Worm (Caenorhabditis elegans) whole organism, young adult: ENCODE measurements around the gene srh-275.

Source experiments
- B0261.1 ChIP-seq: sonication (generic microtip); optimal IDR thresholded peaks from 2 replicates; lab custom pipeline; 2016; ENCODE audit warnings: mild to moderate bottlenecking, missing genetic modification characterization, moderate library complexity, missing compliant biosample characterization
- C17E4.6 ChIP-seq: fragments of 200-800 bp; sonication (Bioruptor generic); IDR thresholded peaks from 2 replicates; pipeline ENCODE4 v1.3.6; 2022; ENCODE audit warnings: missing genetic modification reagents, missing genetic modification characterization, missing compliant biosample characterization
- F22D6.2 ChIP-seq: sonication (generic microtip); optimal IDR thresholded peaks from 2 replicates; lab custom pipeline; 2016; ENCODE audit warnings: mild to moderate bottlenecking, missing genetic modification characterization, missing compliant biosample characterization
- F23B12.7 ChIP-seq: sonication (generic microtip); optimal IDR thresholded peaks from 2 replicates; lab custom pipeline; 2017; ENCODE audit warnings: missing genetic modification characterization, mild to moderate bottlenecking, missing compliant biosample characterization, antibody characterized with exemption, moderate library complexity; ENCODE audit not compliant: insufficient read depth
- T07F8.4 ChIP-seq: sonication (generic microtip); optimal IDR thresholded peaks from 2 replicates; lab custom pipeline; 2016; ENCODE audit warnings: mild to moderate bottlenecking, missing genetic modification characterization, moderate library complexity, missing compliant biosample characterization
- Y56A3A.18 ChIP-seq: fragments of 200-800 bp; sonication (Bioruptor generic); IDR thresholded peaks from 2 replicates; pipeline ENCODE4 v1.3.6; 2022; ENCODE audit warnings: missing genetic modification reagents, missing genetic modification characterization, missing compliant biosample characterization
- Y79H2A.3 ChIP-seq: fragments of 200-800 bp; sonication (Bioruptor generic); conservative IDR thresholded peaks from 2 replicates; pipeline ENCODE4 v1.3.6; 2022; ENCODE audit warnings: missing genetic modification reagents, missing genetic modification characterization, missing compliant biosample characterization
- Y95B8A.8 ChIP-seq: fragments of 200-800 bp; sonication (Bioruptor generic); IDR thresholded peaks from 2 replicates; pipeline ENCODE4 v1.3.6; 2022; ENCODE audit warnings: missing genetic modification reagents, missing genetic modification characterization, missing compliant biosample characterization
- akir-1 ChIP-seq: fragments of 200-800 bp; sonication (Bioruptor generic); optimal IDR thresholded peaks from 2 replicates; lab custom pipeline; 2018; ENCODE audit warnings: mild to moderate bottlenecking, missing genetic modification characterization, moderate library complexity, missing compliant biosample characterization
- ama-1 ChIP-seq, 3 experiments: fragments of 150-350 bp in 1 of 3; sonication (generic microtip) in 2 of 3; optimal IDR thresholded peaks; 2 replicates each; lab custom pipeline; 2014 to 2018; ENCODE audit warnings: missing biosample characterization in 2 of 3, missing genetic modification characterization in 2 of 3, missing genetic modification reagents in 2 of 3
- aptf-3 ChIP-seq: fragments of 200-800 bp; sonication (Bioruptor generic); IDR thresholded peaks from 2 replicates; pipeline ENCODE4 v1.3.6; 2022; ENCODE audit warnings: missing genetic modification characterization, missing compliant biosample characterization
- attf-3 ChIP-seq: fragments of 200-800 bp; sonication (Bioruptor generic); conservative IDR thresholded peaks from 2 replicates; pipeline ENCODE4 v1.3.6; 2022; ENCODE audit warnings: missing genetic modification reagents, missing genetic modification characterization, missing compliant biosample characterization
- attf-6 ChIP-seq: fragments of 200-800 bp; sonication (Bioruptor generic); IDR thresholded peaks from 2 replicates; pipeline ENCODE4 v1.3.6; 2022; ENCODE audit warnings: missing genetic modification reagents, missing genetic modification characterization, missing compliant biosample characterization
- cebp-1 ChIP-seq, 2 experiments: fragments of 200-800 bp in 1 of 2; sonication (Bioruptor generic) in 1 of 2; sonication (generic microtip) in 1 of 2; IDR thresholded peaks in 1 of 2; optimal IDR thresholded peaks in 1 of 2; 2 replicates each; pipeline versions ENCODE4 v1.3.6 to Lab custom; 2017 to 2022; ENCODE audit warnings: missing compliant biosample characterization in 2 of 2, missing genetic modification characterization in 2 of 2, mild to moderate bottlenecking in 1 of 2, missing genetic modification reagents in 1 of 2, moderate library complexity in 1 of 2
- dpff-1 ChIP-seq: sonication (generic microtip); optimal IDR thresholded peaks from 2 replicates; lab custom pipeline; 2017; ENCODE audit warnings: mild to moderate bottlenecking, missing genetic modification characterization, missing compliant biosample characterization
- efl-1 ChIP-seq: fragments of 150-350 bp; optimal IDR thresholded peaks from 2 replicates; lab custom pipeline; 2014; ENCODE audit warnings: missing biosample characterization, missing genetic modification reagents, missing genetic modification characterization
- egl-18 ChIP-seq: fragments of 200-800 bp; sonication (Bioruptor generic); IDR thresholded peaks from 2 replicates; pipeline ENCODE4 v1.3.6; 2022; ENCODE audit warnings: missing genetic modification reagents, missing genetic modification characterization, missing compliant biosample characterization
- egl-44 ChIP-seq: fragments of 200-800 bp; sonication (Bioruptor generic); IDR thresholded peaks from 2 replicates; pipeline ENCODE4 v1.3.6; 2022; ENCODE audit warnings: missing genetic modification reagents, missing genetic modification characterization, missing compliant biosample characterization
- him-1 ChIP-seq: sonication (generic microtip); optimal IDR thresholded peaks from 2 replicates; lab custom pipeline; 2016; ENCODE audit warnings: missing genotype, missing genetic modification reagents, missing genetic modification characterization, missing compliant biosample characterization
- hlh-26 ChIP-seq: fragments of 200-800 bp; sonication (Bioruptor generic); conservative IDR thresholded peaks from 2 replicates; pipeline ENCODE4 v1.3.6; 2022; ENCODE audit warnings: missing genetic modification reagents, missing genetic modification characterization, missing compliant biosample characterization
- hmg-1.2 ChIP-seq: fragments of 200-800 bp; sonication (Bioruptor generic); IDR thresholded peaks from 2 replicates; pipeline ENCODE4 v1.3.6; 2022; ENCODE audit warnings: missing genetic modification reagents, missing genetic modification characterization, missing compliant biosample characterization
- hsf-1 ChIP-seq: fragments of 200-800 bp; sonication (Bioruptor generic); IDR thresholded peaks from 2 replicates; pipeline ENCODE4 v1.3.6; 2022; ENCODE audit warnings: missing genetic modification reagents, missing genetic modification characterization, missing compliant biosample characterization
- let-526 ChIP-seq: fragments of 200-800 bp; sonication (Bioruptor generic); IDR thresholded peaks from 2 replicates; pipeline ENCODE4 v1.3.6; 2022; ENCODE audit warnings: missing genetic modification reagents, missing genetic modification characterization, missing compliant biosample characterization
- lin-40 ChIP-seq: sonication (generic microtip); optimal IDR thresholded peaks from 2 replicates; lab custom pipeline; 2016; ENCODE audit warnings: missing genetic modification characterization, mild to moderate bottlenecking, missing compliant biosample characterization, missing genotype, missing genetic modification reagents
- madf-8 ChIP-seq: fragments of 200-800 bp; sonication (Bioruptor generic); conservative IDR thresholded peaks from 2 replicates; pipeline ENCODE4 v1.3.6; 2022; ENCODE audit warnings: missing genetic modification reagents, missing genetic modification characterization, missing compliant biosample characterization
- pha-4 ChIP-seq: fragments of 150-350 bp; sonication (generic microtip); optimal IDR thresholded peaks from 2 replicates; lab custom pipeline; 2014; ENCODE audit warnings: missing biosample characterization, missing genetic modification reagents, missing genetic modification characterization
- rec-8 ChIP-seq, 2 experiments: sonication (generic microtip); optimal IDR thresholded peaks; 2 replicates each; lab custom pipeline; 2016; ENCODE audit warnings: mild to moderate bottlenecking in 2 of 2, missing genetic modification characterization in 2 of 2, missing genetic modification reagents in 2 of 2, missing genotype in 2 of 2, missing biosample characterization in 1 of 2, missing compliant biosample characterization in 1 of 2, moderate library complexity in 1 of 2
- snpc-1.1 ChIP-seq: sonication (generic microtip); optimal IDR thresholded peaks from 2 replicates; lab custom pipeline; 2017; ENCODE audit warnings: missing genetic modification characterization, mild to moderate bottlenecking, missing compliant biosample characterization, antibody characterized with exemption, moderate library complexity, missing genotype, missing genetic modification reagents; ENCODE audit not compliant: insufficient read depth
- snpc-3.4 ChIP-seq: sonication (generic microtip); optimal IDR thresholded peaks from 2 replicates; lab custom pipeline; 2017; ENCODE audit warnings: missing genetic modification characterization, mild to moderate bottlenecking, missing compliant biosample characterization, antibody characterized with exemption, moderate library complexity, missing genotype, missing genetic modification reagents
- tbx-9 ChIP-seq: sonication (generic microtip); optimal IDR thresholded peaks from 2 replicates; lab custom pipeline; 2016; ENCODE audit warnings: borderline replicate concordance, missing genetic modification characterization, inconsistent platforms, missing compliant biosample characterization
- unc-130 ChIP-seq: sonication (generic microtip); optimal IDR thresholded peaks from 2 replicates; lab custom pipeline; 2016; ENCODE audit warnings: missing genetic modification reagents, missing genetic modification characterization, missing compliant biosample characterization
- ztf-18 ChIP-seq: sonication (generic microtip); optimal IDR thresholded peaks from 2 replicates; lab custom pipeline; 2016; ENCODE audit warnings: missing genotype, mild to moderate bottlenecking, missing genetic modification characterization, missing compliant biosample characterization

srh-275 gene

DNA sequence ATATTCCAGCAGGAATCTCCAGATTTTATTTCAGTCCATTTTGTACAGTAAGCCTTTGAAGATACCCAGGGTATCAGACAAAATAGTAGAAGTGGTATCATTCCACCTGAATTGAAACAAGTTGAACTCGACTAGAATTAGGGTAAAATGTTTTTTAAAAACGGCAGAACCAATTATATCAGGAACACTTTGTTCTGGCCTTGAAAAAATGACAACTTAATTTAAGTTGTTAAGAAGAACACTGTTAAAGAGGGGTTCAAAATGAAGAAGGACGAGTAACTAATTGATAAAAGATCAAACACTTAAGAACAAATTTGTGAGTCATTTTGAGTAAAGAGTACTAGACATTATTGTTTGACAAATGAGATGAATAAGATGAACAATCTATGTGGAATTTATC lies 31.9 kb upstream of the srh-275 start, which contains the start of gene lmd-4:
TSS of gene lmd-4 (minus strand) at position 101 of the 400 bp plus-strand sequence.
- no peak for TF ChIP-seq F22D6.2 (tag; lab: Kevin White, UChicago)
- TF ChIP-seq dpff-1 (tag; lab: Kevin White, UChicago): no peak
- no peak for TF ChIP-seq rec-8 (tag; optimal IDR thresholded peaks at IDR 0.05; lab: Kevin White, UChicago)
- TF ChIP-seq let-526 (GFP tag; lab: Robert Waterston, UW): no peak

DNA sequence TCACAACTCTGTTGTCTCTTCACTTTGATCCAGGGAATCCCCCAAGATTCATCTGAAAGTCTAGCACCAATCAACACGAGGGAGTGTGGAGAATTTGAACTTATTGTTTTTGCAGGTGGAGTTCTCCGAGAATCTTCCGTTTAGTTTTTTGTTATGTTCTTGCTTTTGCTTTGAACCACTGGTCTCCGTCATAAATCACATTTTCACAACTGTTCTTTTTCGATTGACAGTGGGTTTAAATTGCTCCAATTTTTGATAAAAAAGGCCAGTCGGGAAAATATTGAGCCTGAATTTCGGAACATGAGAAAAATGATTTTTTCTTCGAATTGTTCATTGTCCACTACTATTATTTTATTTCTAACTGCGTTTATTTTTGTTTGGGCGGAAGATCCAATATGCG lies 30.9 kb upstream of the srh-275 start, which contains the start of gene F10G2.10:
TSS of gene F10G2.10 (plus strand) at position 301 of the 400 bp plus-strand sequence.
- TF ChIP-seq Y79H2A.3 (GFP tag; lab: Robert Waterston, UW) (no peak), akir-1 (no peak), snpc-3.4 (no peak), cebp-1 (GFP tag; IDR thresholded peaks at IDR 0.05; lab: Robert Waterston, UW) (no peak), cebp-1 (tag; optimal IDR thresholded peaks at IDR 0.05; lab: Kevin White, UChicago) (no peak), attf-6 (GFP tag; lab: Robert Waterston, UW) (no peak), unc-130 (no peak), hsf-1 (no peak), Y95B8A.8 (no peak), hlh-26 (GFP tag; lab: Robert Waterston, UW) (no peak), lin-40 (tag; lab: Kevin White, UChicago) (no peak), efl-1 (GFP tag; lab: Kevin White, UChicago) (no peak), B0261.1 (tag; lab: Kevin White, UChicago) (no peak), madf-8 (GFP tag; lab: Robert Waterston, UW) (no peak), tbx-9 (tag; lab: Kevin White, UChicago) (no peak), him-1 (tag; lab: Kevin White, UChicago) (no peak), C17E4.6 (no peak), Y56A3A.18 (no peak), attf-3 (GFP tag; lab: Robert Waterston, UW) (no peak)

DNA sequence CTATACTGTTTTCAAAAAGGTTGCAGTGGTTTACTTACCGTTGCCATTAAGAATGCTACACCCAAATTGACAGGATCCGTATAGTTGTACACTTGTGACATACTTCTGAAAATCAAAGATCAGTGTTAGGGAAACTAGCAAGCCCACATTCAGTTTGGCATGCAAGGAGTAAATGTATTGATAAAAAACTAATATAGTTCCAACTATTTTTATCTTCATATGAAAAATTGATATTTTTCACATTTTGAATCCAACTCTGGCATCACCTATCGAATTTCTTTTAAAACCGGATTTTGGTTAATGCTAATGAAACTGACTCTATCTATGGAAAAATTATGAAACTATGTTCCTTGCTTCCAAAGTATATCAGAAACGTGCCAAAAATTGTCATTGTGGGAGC lies 27.5 kb upstream of the srh-275 start, which contains the start of gene srx-92:
TSS of gene srx-92 (minus strand) at position 101 of the 400 bp plus-strand sequence.
- TF ChIP-seq egl-18 (no peak), ztf-18 (tag; lab: Kevin White, UChicago) (no peak), aptf-3 (GFP tag; lab: Robert Waterston, UW) (no peak), snpc-1.1 (tag; lab: Kevin White, UChicago) (no peak), F23B12.7 (tag; lab: Kevin White, UChicago) (no peak), egl-44 (GFP tag; lab: Robert Waterston, UW) (no peak), Y79H2A.3 (GFP tag; lab: Robert Waterston, UW) (no peak)

DNA sequence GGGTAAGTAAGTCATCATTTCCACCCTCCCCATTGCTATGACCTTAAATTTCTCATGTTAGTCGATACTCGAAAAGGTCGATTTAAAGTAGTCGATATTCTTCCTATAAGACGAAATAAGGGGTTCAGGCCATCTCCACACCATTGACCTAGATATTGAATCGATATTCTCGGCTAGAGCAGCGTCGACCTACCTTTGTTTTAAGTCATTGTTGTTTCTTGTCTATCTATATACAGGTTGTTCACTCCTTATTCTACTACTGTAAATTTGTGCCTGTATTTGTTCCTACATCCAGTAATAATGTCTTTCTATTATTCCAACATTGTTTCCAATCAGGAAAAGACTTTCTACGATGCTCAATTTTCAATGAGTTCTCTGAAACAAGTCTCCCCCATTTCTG lies 25.9 kb upstream of the srh-275 start, which contains the start of gene F10G2.4:
TSS of gene F10G2.4 (plus strand) at position 301 of the 400 bp plus-strand sequence.
- no peak for TF ChIP-seq T07F8.4 (tag; lab: Kevin White, UChicago)
- no peak for TF ChIP-seq pha-4
- no peak for TF ChIP-seq hmg-1.2 (GFP tag; lab: Robert Waterston, UW)
- no peak for TF ChIP-seq attf-6 (GFP tag; lab: Robert Waterston, UW)
- no peak for TF ChIP-seq ama-1 (optimal IDR thresholded peaks at IDR 0.05; lab: Kevin White, UChicago)
- TF ChIP-seq ama-1 (GFP tag; optimal IDR thresholded peaks at IDR 0.05; lab: Kevin White, UChicago): no peak
